Fruit fly (Drosophila melanogaster) whole organism, adult: Measurements from ENCODE around the gene CG33287.

Experiments used
- CG11617 ChIP-seq: fragments of 200-800 bp; sonication (Bioruptor generic); optimal IDR thresholded peaks from 2 replicates; lab custom pipeline; 2017; ENCODE audit warnings: mild to moderate bottlenecking, missing biosample characterization, missing genetic modification reagents, missing genetic modification characterization
- Crg-1 ChIP-seq: fragments of 200-800 bp; sonication (Bioruptor generic); optimal IDR thresholded peaks from 2 replicates; lab custom pipeline; 2016; ENCODE audit warnings: missing biosample characterization, missing genetic modification characterization
- Hr96 ChIP-seq: fragments of 200-800 bp; sonication (Bioruptor generic); optimal IDR thresholded peaks from 2 replicates; lab custom pipeline; 2016; ENCODE audit warnings: missing biosample characterization, missing genetic modification characterization
- Mnt ChIP-seq: fragments of 200-800 bp; sonication (Bioruptor generic); optimal IDR thresholded peaks from 2 replicates; lab custom pipeline; 2016; ENCODE audit warnings: missing biosample characterization, mild to moderate bottlenecking, missing genetic modification characterization
- bab1 ChIP-seq: fragments of 200-800 bp; sonication (Bioruptor generic); optimal IDR thresholded peaks from 3 replicates; lab custom pipeline; 2019; ENCODE audit warnings: missing biosample characterization, mild to moderate bottlenecking, missing genetic modification characterization, moderate library complexity
- cic ChIP-seq: fragments of 200-800 bp; sonication (Bioruptor generic); optimal IDR thresholded peaks from 2 replicates; lab custom pipeline; 2017; ENCODE audit warnings: missing biosample characterization, mild to moderate bottlenecking, missing genetic modification characterization, moderate library complexity
- kay ChIP-seq: fragments of 200-800 bp; sonication (Bioruptor generic); peaks from one replicate; lab custom pipeline; 2016; ENCODE audit warnings: missing biosample characterization, missing genetic modification characterization, borderline replicate concordance
- ovo ChIP-seq: fragments of 200-800 bp; sonication (Bioruptor generic); optimal IDR thresholded peaks from 2 replicates; lab custom pipeline; 2016; ENCODE audit warnings: missing biosample characterization, missing genetic modification characterization
- pad ChIP-seq: fragments of 200-800 bp; sonication (Bioruptor generic); optimal IDR thresholded peaks from 3 replicates; lab custom pipeline; 2017; ENCODE audit warnings: missing biosample characterization, missing genetic modification characterization, mild to moderate bottlenecking, moderate library complexity, missing genetic modification reagents
- tj ChIP-seq: fragments of 200-800 bp; sonication (Bioruptor generic); optimal IDR thresholded peaks from 3 replicates; lab custom pipeline; 2017; ENCODE audit warnings: missing biosample characterization, mild to moderate bottlenecking, missing genetic modification characterization, moderate library complexity

- TF ChIP-seq Mnt (GFP tag; lab: Kevin White, UChicago) (no peak), CG11617 (GFP tag; lab: Kevin White, UChicago) (no peak), pad (no peak), kay (GFP tag; lab: Kevin White, UChicago) (no peak), ovo (GFP tag; lab: Kevin White, UChicago) (no peak), cic (GFP tag; lab: Kevin White, UChicago) (no peak), bab1 (GFP tag; lab: Kevin White, UChicago) (no peak), Crg-1 (GFP tag; lab: Kevin White, UChicago) (no peak), tj (GFP tag; lab: Kevin White, UChicago) (no peak), Hr96 (GFP tag; lab: Kevin White, UChicago) (no peak)
Observed at dm6 chr3L:20981724-20982123, 11.3 kb upstream of the CG33287 start.
